Worm (Caenorhabditis elegans): Measurements from ENCODE around the gene fbxa-106.

The fbxa-106 gene

DNA sequence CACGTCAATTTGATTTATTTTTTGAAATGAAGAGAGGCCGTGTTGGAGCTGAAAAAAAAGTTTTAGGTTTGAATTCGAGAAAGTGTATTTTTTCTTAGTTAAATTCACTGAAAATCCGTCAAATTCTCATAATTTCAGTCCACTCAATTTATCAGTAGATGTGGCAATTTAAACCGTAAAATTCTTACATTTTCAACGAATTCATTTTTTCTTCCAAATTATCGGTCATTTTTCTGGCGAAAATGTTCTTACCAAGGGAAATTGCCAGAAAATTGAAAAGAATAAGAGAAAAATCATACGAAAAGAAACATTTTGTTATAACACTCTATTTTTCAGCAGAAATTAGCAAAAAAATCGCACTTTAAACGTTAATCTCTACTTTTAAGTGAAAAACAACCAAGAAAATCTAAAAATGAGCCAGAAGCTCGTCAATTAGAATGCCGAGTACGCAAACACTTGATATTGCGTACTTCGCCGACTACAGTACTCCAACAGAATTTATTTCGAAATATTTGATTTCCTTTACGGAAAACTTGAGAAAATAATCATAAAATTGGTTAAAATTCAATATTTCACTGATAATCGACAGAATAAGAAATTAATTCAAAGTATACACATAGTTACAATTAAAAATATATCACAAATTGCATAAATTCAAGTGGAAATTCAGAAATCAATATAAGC, at the start of gene fbxa-106:
Gene fbxa-106, minus strand, starts transcription at position 51 of the 684 bp plus-strand sequence.
- no peak for TF ChIP-seq aha-1 (tag; optimal IDR thresholded peaks at IDR 0.05)
- no peak for TF ChIP-seq jun-1 (tag; optimal IDR thresholded peaks at IDR 0.05)
- TF ChIP-seq efl-3 (GFP tag; optimal IDR thresholded peaks at IDR 0.05), result no peak

DNA sequence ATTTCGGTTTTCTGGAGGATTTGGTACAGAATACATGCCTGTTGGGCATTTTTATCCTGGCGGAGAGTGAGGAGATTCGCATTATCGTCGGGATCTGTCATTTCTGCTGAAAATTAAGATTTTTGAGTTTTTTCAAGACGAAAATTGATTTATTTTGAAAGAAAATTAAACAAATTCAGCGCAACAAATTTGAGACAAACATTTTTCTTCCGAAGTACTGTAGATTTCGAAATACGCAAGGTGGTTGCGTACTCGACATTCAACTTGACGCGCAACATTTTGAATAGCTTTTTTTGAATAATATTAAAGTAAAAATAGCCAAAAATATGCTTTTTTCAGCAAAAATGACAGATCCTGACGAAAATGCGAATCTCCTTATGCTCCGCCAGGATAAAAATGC, 49.4 kb upstream of the fbxa-106 start, which contains the start of gene Y37H2A.7:
Gene Y37H2A.7, minus strand, starts transcription at position 101 of the 400 bp plus-strand sequence.
- no peak for TF ChIP-seq fkh-8 (tag; optimal IDR thresholded peaks at IDR 0.05)
- no peak for TF ChIP-seq aly-2 (tag; optimal IDR thresholded peaks at IDR 0.05)
- no peak for TF ChIP-seq C16A3.4 (tag; optimal IDR thresholded peaks at IDR 0.05)
- TF ChIP-seq pag-3 (tag; optimal IDR thresholded peaks at IDR 0.05; ENCODE audit: borderline replicate concordance, insufficient read depth), result no peak
- no peak for TF ChIP-seq pqm-1 (tag; optimal IDR thresholded peaks at IDR 0.05)
- no peak for TF ChIP-seq mdl-1 (tag; optimal IDR thresholded peaks at IDR 0.05)
- TF ChIP-seq elt-3 (tag; optimal IDR thresholded peaks at IDR 0.05), result no peak
- no peak for TF ChIP-seq blmp-1 (tag; optimal IDR thresholded peaks at IDR 0.05)
- no peak for TF ChIP-seq egl-27 (tag; optimal IDR thresholded peaks at IDR 0.05)
- no peak for TF ChIP-seq hpl-2 (GFP tag; optimal IDR thresholded peaks at IDR 0.05)
- no peak for TF ChIP-seq ztf-11 (tag; optimal IDR thresholded peaks at IDR 0.05)
- no peak for TF ChIP-seq nhr-85 (tag)
- TF ChIP-seq ceh-8 (GFP tag; optimal IDR thresholded peaks at IDR 0.05), result no peak
- TF ChIP-seq nhr-11 (tag; optimal IDR thresholded peaks at IDR 0.05), result no peak
- TF ChIP-seq nhr-28 (tag; optimal IDR thresholded peaks at IDR 0.05), result no peak
- no peak for TF ChIP-seq dsc-1 (tag; optimal IDR thresholded peaks at IDR 0.05)
- TF ChIP-seq unc-86 (tag; optimal IDR thresholded peaks at IDR 0.05), result no peak
- TF ChIP-seq sptf-1 (tag; optimal IDR thresholded peaks at IDR 0.05), result no peak

DNA sequence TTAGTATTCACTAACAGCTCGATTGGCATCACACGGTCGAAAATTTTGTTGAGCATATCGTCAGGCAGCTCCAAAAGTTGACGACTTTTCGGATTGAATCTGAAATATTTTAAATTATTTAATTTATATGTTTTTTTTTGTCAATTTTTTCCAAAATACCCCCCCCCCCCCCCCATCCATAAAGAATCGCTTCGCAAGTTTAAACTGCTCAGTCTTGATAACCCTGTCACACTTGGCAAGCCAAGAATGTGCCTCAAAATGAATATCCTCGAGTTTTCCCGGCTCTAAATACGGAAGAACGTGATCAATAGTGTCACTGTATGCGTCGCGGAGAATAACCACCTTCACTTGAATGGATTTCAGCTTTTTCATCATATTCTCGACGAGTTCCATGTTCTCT, 48.2 kb upstream of the fbxa-106 start, which contains the start of gene Y37H2A.18:
Gene Y37H2A.18, minus strand, starts transcription at position 101 of the 400 bp plus-strand sequence.
- TF ChIP-seq isw-1 (GFP tag; IDR thresholded peaks at IDR 0.05), result no peak
- TF ChIP-seq lin-14 (GFP tag; optimal IDR thresholded peaks at IDR 0.05), result no peak
- TF ChIP-seq ama-1 (optimal IDR thresholded peaks at IDR 0.05), result no peak
- TF ChIP-seq blmp-1 (tag; optimal IDR thresholded peaks at IDR 0.05), result no peak
- TF ChIP-seq ces-1 (GFP tag; optimal IDR thresholded peaks at IDR 0.05), result no peak
- no peak for TF ChIP-seq nhr-19 (GFP tag; conservative IDR thresholded peaks at IDR 0.05)

DNA sequence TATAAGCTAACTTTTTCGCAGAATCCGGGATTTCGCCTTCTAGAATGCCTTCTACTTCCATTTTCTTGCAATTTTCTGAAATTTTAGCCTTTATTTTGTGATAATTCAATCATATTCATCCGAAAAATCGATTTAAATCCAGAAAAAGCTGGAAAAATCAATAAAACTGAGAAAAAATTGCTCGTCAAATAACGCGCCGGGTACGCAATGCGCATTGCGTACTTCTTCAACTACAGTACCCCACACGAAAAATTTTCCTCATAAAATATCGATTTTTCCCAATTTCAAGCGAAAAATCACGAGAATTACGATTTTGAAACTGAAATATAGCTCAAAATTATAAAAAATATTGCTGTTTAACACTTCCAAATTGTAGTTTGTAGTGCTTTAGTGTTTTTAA, 46.0 kb upstream of the fbxa-106 start, which contains the start of gene Y37H2A.12:
Gene Y37H2A.12, minus strand, starts transcription at position 81 of the 400 bp plus-strand sequence.
- no peak for TF ChIP-seq grh-1 (GFP tag; IDR thresholded peaks at IDR 0.05)
- TF ChIP-seq unc-130 (tag; optimal IDR thresholded peaks at IDR 0.05), result no peak
- no peak for TF ChIP-seq egl-13 (tag; optimal IDR thresholded peaks at IDR 0.05)
- no peak for TF ChIP-seq unc-30 (tag; optimal IDR thresholded peaks at IDR 0.05)
- TF ChIP-seq hlh-4 (tag; optimal IDR thresholded peaks at IDR 0.05), result no peak
- no peak for TF ChIP-seq xbp-1 (tag; optimal IDR thresholded peaks at IDR 0.05)
- no peak for TF ChIP-seq nhr-77 (tag; optimal IDR thresholded peaks at IDR 0.05)
- no peak for TF ChIP-seq unc-86 (tag; optimal IDR thresholded peaks at IDR 0.05)
- TF ChIP-seq dsc-1 (tag; optimal IDR thresholded peaks at IDR 0.05), result no peak
- no peak for TF ChIP-seq pax-3 (tag; optimal IDR thresholded peaks at IDR 0.05)
- no peak for TF ChIP-seq alr-1 (tag; optimal IDR thresholded peaks at IDR 0.05; ENCODE audit: borderline replicate concordance)
- no peak for TF ChIP-seq sptf-1 (tag; optimal IDR thresholded peaks at IDR 0.05)
- no peak for TF ChIP-seq lin-15B (tag; optimal IDR thresholded peaks at IDR 0.05)
- TF ChIP-seq pag-3 (tag; optimal IDR thresholded peaks at IDR 0.05; ENCODE audit: borderline replicate concordance, insufficient read depth), result no peak
- TF ChIP-seq skn-1 (tag; optimal IDR thresholded peaks at IDR 0.05), result no peak
